Worm (Caenorhabditis elegans) whole organism, L3 larva: ENCODE measurements around the gene F58E2.4.

Experiments used
- R02D3.7 ChIP-seq: fragments of 150-350 bp; optimal IDR thresholded peaks from 2 replicates; lab custom pipeline; 2014; ENCODE audit warnings: missing biosample characterization, missing genetic modification characterization
- ZK546.5 ChIP-seq: sonication (generic microtip); optimal IDR thresholded peaks from 2 replicates; lab custom pipeline; 2017; ENCODE audit warnings: missing biosample characterization, missing genetic modification characterization
- aly-2 ChIP-seq: fragments of 150-350 bp; optimal IDR thresholded peaks from 2 replicates; lab custom pipeline; 2014; ENCODE audit warnings: missing biosample characterization, missing genetic modification characterization
- ama-1 ChIP-seq: fragments of 150-350 bp; optimal IDR thresholded peaks from 2 replicates; lab custom pipeline; 2018
- ceh-16 ChIP-seq: sonication (generic microtip); optimal IDR thresholded peaks from 2 replicates; lab custom pipeline; 2017; ENCODE audit warnings: missing biosample characterization, missing genetic modification characterization
- ceh-28 ChIP-seq: fragments of 150-350 bp; optimal IDR thresholded peaks from 2 replicates; lab custom pipeline; 2014; ENCODE audit warnings: missing biosample characterization, missing genetic modification reagents, missing genetic modification characterization
- ceh-9 ChIP-seq: sonication (generic microtip); optimal IDR thresholded peaks from 2 replicates; lab custom pipeline; 2018; ENCODE audit warnings: missing biosample characterization, missing genetic modification characterization
- daf-12 ChIP-seq: fragments of 150-350 bp; optimal IDR thresholded peaks from 2 replicates; lab custom pipeline; 2014; ENCODE audit warnings: missing biosample characterization, missing genetic modification reagents, missing genetic modification characterization
- egl-27 ChIP-seq: sonication (generic microtip); optimal IDR thresholded peaks from 4 replicates; lab custom pipeline; 2017; ENCODE audit warnings: missing biosample characterization, missing genetic modification reagents, missing genetic modification characterization
- elt-2 ChIP-seq: sonication (generic microtip); optimal IDR thresholded peaks from 2 replicates; lab custom pipeline; 2016; ENCODE audit warnings: missing genetic modification reagents, mild to moderate bottlenecking, missing genetic modification characterization, missing compliant biosample characterization
- elt-3 ChIP-seq, 3 experiments: fragments of 150-350 bp in 1 of 3; sonication (generic microtip) in 2 of 3; optimal IDR thresholded peaks; 2 replicates in 2 of 3; 4 replicates in 1 of 3; lab custom pipeline; 2014 to 2017; ENCODE audit warnings: missing biosample characterization in 3 of 3, missing genetic modification characterization in 3 of 3
- eor-1 ChIP-seq, 2 experiments: fragments of 150-350 bp; optimal IDR thresholded peaks; 2 replicates each; lab custom pipeline; 2014 to 2018; ENCODE audit warnings: missing biosample characterization in 2 of 2, missing genetic modification characterization in 2 of 2
- fkh-10 ChIP-seq: sonication (generic microtip); optimal IDR thresholded peaks from 2 replicates; lab custom pipeline; 2017; ENCODE audit warnings: missing biosample characterization, missing genetic modification reagents, missing genetic modification characterization
- fkh-2 ChIP-seq: fragments of 150-350 bp; optimal IDR thresholded peaks from 2 replicates; lab custom pipeline; 2014; ENCODE audit warnings: missing biosample characterization, missing genetic modification reagents, missing genetic modification characterization
- fos-1 ChIP-seq: fragments of 150-350 bp; optimal IDR thresholded peaks from 2 replicates; lab custom pipeline; 2014; ENCODE audit warnings: missing biosample characterization, missing genetic modification characterization
- hmg-11 ChIP-seq: sonication (generic microtip); optimal IDR thresholded peaks from 2 replicates; lab custom pipeline; 2016; ENCODE audit warnings: missing genetic modification characterization, missing compliant biosample characterization
- jun-1 ChIP-seq: fragments of 150-350 bp; optimal IDR thresholded peaks from 2 replicates; lab custom pipeline; 2014; ENCODE audit warnings: missing biosample characterization, missing genetic modification reagents, missing genetic modification characterization
- lin-15B ChIP-seq: fragments of 150-350 bp; optimal IDR thresholded peaks from 2 replicates; lab custom pipeline; 2014; ENCODE audit warnings: missing biosample characterization, missing genetic modification characterization
- lin-39 ChIP-seq: fragments of 150-350 bp; optimal IDR thresholded peaks from 2 replicates; lab custom pipeline; 2018; ENCODE audit warnings: missing biosample characterization, missing genetic modification reagents, missing genetic modification characterization
- lsy-12 ChIP-seq: sonication (generic microtip); optimal IDR thresholded peaks from 2 replicates; lab custom pipeline; 2016; ENCODE audit warnings: mild to moderate bottlenecking, missing genetic modification characterization, missing compliant biosample characterization
- mdl-1 ChIP-seq: fragments of 150-350 bp; optimal IDR thresholded peaks from 2 replicates; lab custom pipeline; 2014; ENCODE audit warnings: missing biosample characterization, missing genetic modification characterization
- mml-1 ChIP-seq: fragments of 150-350 bp; sonication (generic microtip); optimal IDR thresholded peaks from 3 replicates; lab custom pipeline; 2014; ENCODE audit warnings: missing biosample characterization, missing genetic modification characterization
- nfya-1 ChIP-seq: sonication (generic microtip); optimal IDR thresholded peaks from 2 replicates; lab custom pipeline; 2017; ENCODE audit warnings: missing genetic modification characterization, mild to moderate bottlenecking, missing compliant biosample characterization, antibody characterized with exemption, moderate library complexity; ENCODE audit not compliant: insufficient read depth
- nhr-23 ChIP-seq: fragments of 150-350 bp; optimal IDR thresholded peaks from 2 replicates; lab custom pipeline; 2014; ENCODE audit warnings: missing biosample characterization, missing genetic modification reagents, missing genetic modification characterization
- nhr-237 ChIP-seq: fragments of 150-350 bp; optimal IDR thresholded peaks from 2 replicates; lab custom pipeline; 2014; ENCODE audit warnings: missing biosample characterization, missing genetic modification characterization
- nhr-25 ChIP-seq: sonication (generic microtip); optimal IDR thresholded peaks from 2 replicates; lab custom pipeline; 2017; ENCODE audit warnings: missing biosample characterization, missing genetic modification characterization
- nhr-28 ChIP-seq: fragments of 150-350 bp; optimal IDR thresholded peaks from 2 replicates; lab custom pipeline; 2014; ENCODE audit warnings: missing biosample characterization, missing genetic modification characterization
- nhr-43 ChIP-seq: sonication (generic microtip); optimal IDR thresholded peaks from 2 replicates; lab custom pipeline; 2016; ENCODE audit warnings: mild to moderate bottlenecking, missing genetic modification characterization, missing compliant biosample characterization; ENCODE audit not compliant: poor library complexity, severe bottlenecking
- nhr-76 ChIP-seq: fragments of 150-350 bp; sonication (generic microtip); optimal IDR thresholded peaks from 5 replicates; lab custom pipeline; 2014; ENCODE audit warnings: missing biosample characterization, missing genetic modification characterization
- pha-4 ChIP-seq: fragments of 150-350 bp; optimal IDR thresholded peaks from 2 replicates; lab custom pipeline; 2014; ENCODE audit warnings: missing biosample characterization, missing genetic modification reagents, missing genetic modification characterization
- pqm-1 ChIP-seq: fragments of 150-350 bp; optimal IDR thresholded peaks from 2 replicates; lab custom pipeline; 2017; ENCODE audit warnings: missing biosample characterization, missing genetic modification characterization, inconsistent platforms
- skn-1 ChIP-seq: fragments of 150-350 bp; optimal IDR thresholded peaks from 2 replicates; lab custom pipeline; 2014; ENCODE audit warnings: missing biosample characterization, missing genetic modification characterization
- snpc-4 ChIP-seq: fragments of 150-350 bp; optimal IDR thresholded peaks from 2 replicates; lab custom pipeline; 2014; ENCODE audit warnings: missing biosample characterization, missing genetic modification characterization
- tbx-2 ChIP-seq: sonication (generic microtip); optimal IDR thresholded peaks from 2 replicates; lab custom pipeline; 2016; ENCODE audit warnings: mild to moderate bottlenecking, missing genetic modification characterization, missing compliant biosample characterization
- unc-39 ChIP-seq: sonication (generic microtip); optimal IDR thresholded peaks from 4 replicates; lab custom pipeline; 2017; ENCODE audit warnings: missing biosample characterization, missing genetic modification characterization
- unc-62 ChIP-seq: fragments of 150-350 bp; sonication (generic microtip); optimal IDR thresholded peaks from 4 replicates; lab custom pipeline; 2014; ENCODE audit warnings: missing biosample characterization, missing genetic modification reagents, missing genetic modification characterization
- zag-1 ChIP-seq: fragments of 150-350 bp; optimal IDR thresholded peaks from 2 replicates; lab custom pipeline; 2014; ENCODE audit warnings: missing biosample characterization, missing genetic modification characterization
- ztf-11 ChIP-seq: fragments of 150-350 bp; optimal IDR thresholded peaks from 2 replicates; lab custom pipeline; 2014; ENCODE audit warnings: missing biosample characterization, missing genetic modification characterization
- ztf-4 ChIP-seq: fragments of 150-350 bp; optimal IDR thresholded peaks from 2 replicates; lab custom pipeline; 2014; ENCODE audit warnings: missing biosample characterization, missing genetic modification characterization

F58E2.4 gene

DNA sequence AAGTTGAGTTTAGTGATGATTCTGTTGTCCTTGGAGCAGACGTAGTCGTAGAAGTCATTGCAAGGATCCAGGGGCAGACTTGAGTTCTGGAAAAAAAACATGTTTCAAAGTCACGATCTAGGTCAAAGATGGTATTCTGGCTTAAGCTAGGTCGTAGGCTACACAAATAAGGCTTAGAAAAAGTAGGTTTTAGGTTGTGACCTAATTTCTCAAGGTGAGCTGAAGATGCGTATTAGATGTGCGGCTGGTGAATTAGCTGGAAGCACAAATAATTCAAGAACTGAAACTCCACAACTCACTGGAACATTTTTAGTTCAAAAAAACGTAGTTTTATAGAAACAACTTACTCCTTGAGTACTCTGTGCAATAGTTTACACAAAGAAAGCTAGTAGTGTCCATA lies 19.1 kb upstream of the F58E2.4 start, which contains the start of gene F09D12.2:
Gene F09D12.2 (minus strand): TSS at position 101 of the 400 bp plus-strand sequence.
- no peak for TF ChIP-seq mdl-1
- no peak for TF ChIP-seq unc-39
- no peak for TF ChIP-seq lsy-12 (tag; lab: Kevin White, UChicago)

DNA sequence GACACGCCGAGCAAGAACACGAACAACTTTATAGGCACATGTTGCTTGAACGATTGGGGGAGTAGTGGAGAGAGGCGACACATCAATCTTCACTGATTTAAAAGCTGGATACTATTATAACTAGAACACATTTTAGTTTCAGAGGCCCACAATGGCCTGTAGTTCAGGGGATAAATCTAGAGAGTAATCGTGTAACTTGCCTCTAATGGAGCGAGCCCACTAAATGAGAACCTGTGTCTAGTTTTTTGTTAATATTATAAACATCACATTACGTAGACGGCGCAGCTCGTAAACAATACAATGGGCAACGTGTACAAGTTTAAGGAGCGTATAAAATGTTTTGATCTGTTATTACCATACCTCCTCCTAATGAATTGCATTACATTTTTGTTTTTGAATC lies 18.6 kb upstream of the F58E2.4 start, which contains the start of gene F58E2.5:
Gene F58E2.5 (plus strand): TSS at position 301 of the 400 bp plus-strand sequence.
- TF ChIP-seq lin-39 (tag; lab: Kevin White, UChicago) (no peak), jun-1 (no peak), fkh-10 (GFP tag; lab: Kevin White, UChicago) (no peak), aly-2 (no peak), lin-15B (tag; lab: Kevin White, UChicago) (no peak), mml-1 (no peak), tbx-2 (no peak), zag-1 (tag; lab: Kevin White, UChicago) (no peak), unc-62 (GFP tag; lab: Kevin White, UChicago) (no peak), fos-1 (tag; lab: Kevin White, UChicago) (no peak), elt-2 (tag; lab: Kevin White, UChicago) (no peak)

- TF ChIP-seq elt-3 (tag; optimal IDR thresholded peaks at IDR 0.05; lab: Kevin White, UChicago): no peak
- no peak for TF ChIP-seq fkh-10 (GFP tag; lab: Kevin White, UChicago)
- no peak for TF ChIP-seq egl-27 (tag; lab: Kevin White, UChicago)
- TF ChIP-seq eor-1 (tag; optimal IDR thresholded peaks at IDR 0.05; lab: Kevin White, UChicago): no peak
- no peak for TF ChIP-seq pqm-1
- no peak for TF ChIP-seq fkh-2
- TF ChIP-seq zag-1 (tag; lab: Kevin White, UChicago): no peak
- TF ChIP-seq ceh-9 (tag; lab: Kevin White, UChicago): no peak
- no peak for TF ChIP-seq nhr-23 (tag; lab: Kevin White, UChicago)
- TF ChIP-seq lin-15B (tag; lab: Kevin White, UChicago): no peak
- TF ChIP-seq nhr-25 (tag; lab: Kevin White, UChicago): no peak
- no peak for TF ChIP-seq nhr-28 (tag; lab: Kevin White, UChicago)
- TF ChIP-seq nfya-1: no peak
- TF ChIP-seq unc-62 (GFP tag; lab: Kevin White, UChicago): no peak
- no peak for TF ChIP-seq snpc-4 (tag; lab: Kevin White, UChicago)
- TF ChIP-seq R02D3.7 (tag; lab: Kevin White, UChicago): no peak
- TF ChIP-seq daf-12: no peak
- no peak for TF ChIP-seq unc-39
- no peak for TF ChIP-seq ztf-11 (tag; lab: Kevin White, UChicago)
- no peak for TF ChIP-seq ceh-28 (tag; lab: Kevin White, UChicago)
These were observed 15.8 kb upstream of the F58E2.4 start for ce11 chrIV:3447350-3447749.

DNA sequence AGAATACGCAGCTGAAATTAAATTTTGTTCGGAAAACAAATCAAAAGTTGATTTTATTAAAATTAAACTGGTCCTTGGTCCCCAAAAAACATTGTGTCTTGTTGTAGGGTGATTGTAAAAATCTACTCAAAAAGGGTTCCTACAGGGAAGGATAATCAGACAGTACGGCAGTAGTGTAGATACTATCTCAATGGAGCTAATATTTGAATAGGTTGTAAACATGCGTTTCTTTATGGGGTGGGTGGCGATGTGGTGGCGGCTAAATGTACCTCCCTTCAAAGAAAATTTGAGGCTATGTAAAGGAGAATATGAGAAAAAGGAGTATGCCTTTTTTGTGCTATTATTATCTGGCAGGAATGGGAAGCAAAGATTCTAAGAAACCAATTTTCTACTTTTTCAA lies 10.7 kb upstream of the F58E2.4 start:
- TF ChIP-seq unc-62 (GFP tag; lab: Kevin White, UChicago): no peak
- no peak for TF ChIP-seq nhr-25 (tag; lab: Kevin White, UChicago)
- no peak for TF ChIP-seq elt-2 (tag; lab: Kevin White, UChicago)
- no peak for TF ChIP-seq ceh-16
- TF ChIP-seq pha-4 (tag; lab: Kevin White, UChicago): no peak
- TF ChIP-seq ZK546.5 (tag; lab: Kevin White, UChicago): no peak
- no peak for TF ChIP-seq hmg-11
- no peak for TF ChIP-seq ztf-4
- TF ChIP-seq aly-2: no peak

- TF ChIP-seq pha-4 (tag; lab: Kevin White, UChicago) (no peak), nhr-76 (tag; lab: Kevin White, UChicago) (no peak), nhr-43 (tag; lab: Kevin White, UChicago) (no peak), nhr-237 (no peak), skn-1 (tag; lab: Kevin White, UChicago) (no peak), nhr-28 (tag; lab: Kevin White, UChicago) (no peak), ama-1 (lab: Kevin White, UChicago) (no peak), unc-39 (no peak), pqm-1 (no peak), hmg-11 (no peak), nfya-1 (no peak)
- TF ChIP-seq, all 47 proteins: peak for 0
These were observed 9.8 kb upstream of the F58E2.4 start, which contains the start of gene srz-23 for ce11 chrIV:3453346-3453745. Gene srz-23 (plus strand): TSS chrIV:3453608.
